Worm (Caenorhabditis elegans): ENCODE results near the gene nhr-37.

The nhr-37 gene

ce11 chrV:6614152-6614734, 7.8 kb upstream of the nhr-37 start, which contains the start of gene cpr-4 (continued):
- TF ChIP-seq R02D3.7 (tag; optimal IDR thresholded peaks at IDR 0.05): no peak
- no peak for TF ChIP-seq Y105C5A.15 (GFP tag; IDR thresholded peaks at IDR 0.05)
- TF ChIP-seq ceh-20 (GFP tag; IDR thresholded peaks at IDR 0.05): no peak
- peak in 1 of 2 experiments; percentile 50 for TF ChIP-seq daf-16 (GFP tag; optimal IDR thresholded peaks at IDR 0.05)
- TF ChIP-seq daf-16 (tag; optimal IDR thresholded peaks at IDR 0.05): peak; percentile 88
- no peak for TF ChIP-seq aha-1 (tag)
- peak; percentile 27 for TF ChIP-seq jun-1 (tag; optimal IDR thresholded peaks at IDR 0.05)
- no peak for TF ChIP-seq F26F4.8 (GFP tag; conservative IDR thresholded peaks at IDR 0.05)
- TF ChIP-seq spr-1 (tag; optimal IDR thresholded peaks at IDR 0.05): no peak
- TF ChIP-seq F37D6.2 (tag; optimal IDR thresholded peaks at IDR 0.05): no peak
- TF ChIP-seq egl-43 (GFP tag; IDR thresholded peaks at IDR 0.05): no peak
- TF ChIP-seq nhr-111 (GFP tag; optimal IDR thresholded peaks at IDR 0.05): no peak
- no peak for TF ChIP-seq ztf-7 (tag; optimal IDR thresholded peaks at IDR 0.05)
- 0 out of 2 replicates have a peak, but pooled peaks have one; percentile 35 for TF ChIP-seq tra-1 (GFP tag; IDR thresholded peaks at IDR 0.05)
- TF ChIP-seq T20F7.1 (GFP tag; optimal IDR thresholded peaks at IDR 0.05): peak; percentile 48
- TF ChIP-seq aly-2 (tag; optimal IDR thresholded peaks at IDR 0.05): no peak
- no peak for TF ChIP-seq gei-8 (GFP tag; optimal IDR thresholded peaks at IDR 0.05)
- no peak for TF ChIP-seq Y48G9A.11 (GFP tag; IDR thresholded peaks at IDR 0.05)
- TF ChIP-seq attf-4 (tag; optimal IDR thresholded peaks at IDR 0.05): no peak
- no peak for TF ChIP-seq sdz-12 (GFP tag; optimal IDR thresholded peaks at IDR 0.05)
- TF ChIP-seq dve-1 (tag; optimal IDR thresholded peaks at IDR 0.05; ENCODE audit: insufficient read depth): peak; percentile 95
- no peak for TF ChIP-seq ceh-62 (tag; optimal IDR thresholded peaks at IDR 0.05)
- TF ChIP-seq hlh-30 (tag; optimal IDR thresholded peaks at IDR 0.05; ENCODE audit: insufficient read depth): peak; percentile 74
- TF ChIP-seq daf-8 (GFP tag; IDR thresholded peaks at IDR 0.05): no peak
- no peak for TF ChIP-seq ama-1 (optimal IDR thresholded peaks at IDR 0.05)
- no peak for TF ChIP-seq fkh-10 (GFP tag; optimal IDR thresholded peaks at IDR 0.05)
- no peak for TF ChIP-seq Y75B8A.6 (GFP tag; IDR thresholded peaks at IDR 0.05)
- TF ChIP-seq dpl-1 (GFP tag; optimal IDR thresholded peaks at IDR 0.05): no peak
- peak; percentile 96 for TF ChIP-seq dmd-6 (GFP tag; IDR thresholded peaks at IDR 0.05)
- peak; percentile 12 for TF ChIP-seq mxl-3 (GFP tag; optimal IDR thresholded peaks at IDR 0.05)
- TF ChIP-seq skn-1 (tag; optimal IDR thresholded peaks at IDR 0.05): no peak
- no peak for TF ChIP-seq madf-9 (GFP tag; conservative IDR thresholded peaks at IDR 0.05)
- no peak for TF ChIP-seq tag-97 (GFP tag; IDR thresholded peaks at IDR 0.05)
- no peak for TF ChIP-seq zfp-2 (tag; optimal IDR thresholded peaks at IDR 0.05)
- no peak for TF ChIP-seq nhr-25 (tag; optimal IDR thresholded peaks at IDR 0.05; ENCODE audit: borderline replicate concordance, insufficient read depth)
- TF ChIP-seq hif-1 (tag; optimal IDR thresholded peaks at IDR 0.05): no peak

- TF ChIP-seq F10B5.3 (tag; optimal IDR thresholded peaks at IDR 0.05) (no peak), ceh-28 (tag; optimal IDR thresholded peaks at IDR 0.05) (no peak), daf-16 (GFP tag; optimal IDR thresholded peaks at IDR 0.05) (no peak), daf-16 (tag; optimal IDR thresholded peaks at IDR 0.05) (no peak), mep-1 (tag; optimal IDR thresholded peaks at IDR 0.05) (no peak), ztf-11 (tag; optimal IDR thresholded peaks at IDR 0.05) (no peak), madf-9 (GFP tag; conservative IDR thresholded peaks at IDR 0.05) (no peak), aha-1 (tag) (peak; percentile 74), gei-8 (GFP tag; optimal IDR thresholded peaks at IDR 0.05) (no peak), pqm-1 (tag; optimal IDR thresholded peaks at IDR 0.05) (no peak), spr-3 (GFP tag; optimal IDR thresholded peaks at IDR 0.05) (no peak), set-16 (GFP tag; IDR thresholded peaks at IDR 0.05) (peak; percentile 73), arid-1 (GFP tag; conservative IDR thresholded peaks at IDR 0.05) (no peak), lin-38 (GFP tag; IDR thresholded peaks at IDR 0.05) (no peak)
These were observed 7.0 kb upstream of the nhr-37 start for ce11 chrV:6614968-6615367.

All from whole organism, L4 larva.